Worm (Caenorhabditis elegans): ENCODE measurements around the gene F22E5.12.

ce11 chrII:2631169-2631568, 15.5 kb downstream of the F22E5.12 start, which contains the start of gene D2062.1:
- TF ChIP-seq med-1 (GFP tag; optimal IDR thresholded peaks at IDR 0.05; ENCODE audit: insufficient read depth) (no peak), T22C8.4 (GFP tag; IDR thresholded peaks at IDR 0.05) (no peak), ztf-23 (GFP tag; IDR thresholded peaks at IDR 0.05) (no peak), flt-1 (GFP tag; IDR thresholded peaks at IDR 0.05) (no peak), tab-1 (GFP tag; IDR thresholded peaks at IDR 0.05) (no peak), ref-1 (GFP tag; conservative IDR thresholded peaks at IDR 0.05) (no peak)
